Worm (Caenorhabditis elegans): ENCODE results near the gene srh-89.

Gene srh-89

DNA sequence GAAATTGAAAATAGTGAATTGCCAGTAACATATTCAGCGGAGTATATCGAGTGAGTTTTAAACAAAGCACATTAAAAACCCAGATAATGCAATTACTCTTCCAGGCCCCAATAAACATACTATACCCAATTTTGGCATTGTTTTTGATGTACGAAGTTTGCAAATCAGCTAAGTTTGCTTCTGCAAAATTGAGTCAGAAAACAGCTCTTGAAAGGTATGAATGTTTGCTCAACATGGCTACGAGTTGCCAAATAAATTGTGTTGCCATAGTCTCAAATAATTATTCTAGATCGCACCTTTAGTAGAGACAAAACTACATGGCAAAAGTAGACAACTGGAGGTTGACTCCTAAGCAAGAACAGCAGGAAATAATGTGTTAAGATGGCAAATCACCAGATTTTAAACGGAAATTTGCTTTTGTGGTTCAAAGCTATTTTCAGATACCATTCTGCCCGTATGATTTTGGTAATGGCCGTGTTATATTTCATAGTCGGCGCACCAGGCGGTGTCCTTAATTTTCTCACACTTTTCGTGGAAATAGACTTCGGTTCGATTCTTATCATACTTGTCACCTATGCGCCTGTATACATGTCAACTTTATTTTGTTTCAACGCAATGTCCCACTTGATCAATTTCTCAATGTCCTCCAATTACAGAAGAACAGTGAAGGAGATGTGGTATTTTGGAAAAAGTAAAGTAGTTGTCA is 32.0 kb downstream of the srh-89 start:
- TF ChIP-seq set-16 (GFP tag; IDR thresholded peaks at IDR 0.05) (no peak), aly-2 (tag; optimal IDR thresholded peaks at IDR 0.05) (no peak), madf-9 (GFP tag; conservative IDR thresholded peaks at IDR 0.05) (no peak), ces-1 (GFP tag; optimal IDR thresholded peaks at IDR 0.05) (no peak), mep-1 (tag; optimal IDR thresholded peaks at IDR 0.05) (peak; percentile 50), Y48G9A.11 (GFP tag; IDR thresholded peaks at IDR 0.05) (peak; percentile 38; the same call in 1 of the 2 replicates), tra-1 (GFP tag; IDR thresholded peaks at IDR 0.05) (peak; percentile 62), lin-38 (GFP tag; IDR thresholded peaks at IDR 0.05) (peak; percentile 47), vab-7 (GFP tag; IDR thresholded peaks at IDR 0.05) (no peak), daf-12 (tag; optimal IDR thresholded peaks at IDR 0.05) (no peak), spr-3 (GFP tag; optimal IDR thresholded peaks at IDR 0.05) (peak; percentile 39), mxl-2 (GFP tag; conservative IDR thresholded peaks at IDR 0.05) (no peak), Y5F2A.4 (GFP tag; optimal IDR thresholded peaks at IDR 0.05) (peak; percentile 29), ceh-20 (GFP tag; IDR thresholded peaks at IDR 0.05) (no peak), mes-2 (tag; optimal IDR thresholded peaks at IDR 0.05; ENCODE audit: poor library complexity, severe bottlenecking) (peak; percentile 29), hlh-11 (tag; optimal IDR thresholded peaks at IDR 0.05) (peak; percentile 63), egl-27 (tag; optimal IDR thresholded peaks at IDR 0.05) (no peak), ceh-44 (GFP tag; IDR thresholded peaks at IDR 0.05) (no peak), lin-39 (tag; optimal IDR thresholded peaks at IDR 0.05) (no peak), T26A8.4 (GFP tag; IDR thresholded peaks at IDR 0.05) (peak; percentile 61; the same call in 1 of the 2 replicates), aha-1 (tag) (peak; percentile 90), php-3 (GFP tag; IDR thresholded peaks at IDR 0.05) (peak; percentile 60), daf-16 (GFP tag; optimal IDR thresholded peaks at IDR 0.05) (peak in 1 of 2 experiments; percentile 27), daf-16 (tag; optimal IDR thresholded peaks at IDR 0.05) (peak; percentile 37), hlh-30 (tag; optimal IDR thresholded peaks at IDR 0.05; ENCODE audit: insufficient read depth) (no peak), F44E2.7 (GFP tag; IDR thresholded peaks at IDR 0.05) (no peak), nhr-102 (tag; optimal IDR thresholded peaks at IDR 0.05) (peak; percentile 68), hmg-1.1 (GFP tag; IDR thresholded peaks at IDR 0.05) (no peak), duxl-1 (tag; optimal IDR thresholded peaks at IDR 0.05; ENCODE audit: poor library complexity) (peak; percentile 35), saeg-2 (GFP tag; IDR thresholded peaks at IDR 0.05) (no peak), nhr-77 (tag; optimal IDR thresholded peaks at IDR 0.05) (no peak), mdt-29 (GFP tag; IDR thresholded peaks at IDR 0.05) (0 out of 2 replicates have a peak, but pooled peaks have one; percentile 6), pha-4 (GFP tag; IDR thresholded peaks at IDR 0.05) (peak; percentile 39; the same call in 1 of the 2 replicates), pha-4 (tag; optimal IDR thresholded peaks at IDR 0.05) (no peak), egl-43 (GFP tag; IDR thresholded peaks at IDR 0.05) (peak; percentile 14; the same call in 1 of the 2 replicates), lin-15B (tag; optimal IDR thresholded peaks at IDR 0.05) (no peak), dmd-6 (GFP tag; IDR thresholded peaks at IDR 0.05) (peak; percentile 25), nhr-76 (tag; optimal IDR thresholded peaks at IDR 0.05) (no peak), mxl-3 (GFP tag; optimal IDR thresholded peaks at IDR 0.05) (no peak), ceh-28 (tag; optimal IDR thresholded peaks at IDR 0.05) (no peak), zip-11 (GFP tag; IDR thresholded peaks at IDR 0.05) (no peak), lin-29 (GFP tag; IDR thresholded peaks at IDR 0.05) (no peak), lir-3 (tag; optimal IDR thresholded peaks at IDR 0.05) (no peak), daf-8 (GFP tag; IDR thresholded peaks at IDR 0.05) (0 out of 2 replicates have a peak, but pooled peaks have one; percentile 50), Y105C5A.15 (GFP tag; IDR thresholded peaks at IDR 0.05) (0 out of 2 replicates have a peak, but pooled peaks have one; percentile 2), nhr-111 (GFP tag; optimal IDR thresholded peaks at IDR 0.05) (no peak), nhr-48 (tag; optimal IDR thresholded peaks at IDR 0.05) (peak; percentile 32), ztf-7 (tag; optimal IDR thresholded peaks at IDR 0.05) (no peak), nhr-237 (tag; optimal IDR thresholded peaks at IDR 0.05) (no peak)
